Worm (Caenorhabditis elegans): ENCODE data around the gene lon-2.

lon-2 gene

ce11 chrX:4790614-4791013 is 41.7 kb upstream of the lon-2 start:
- TF ChIP-seq nhr-90 (tag; optimal IDR thresholded peaks at IDR 0.05; ENCODE audit: poor library complexity) = no peak
- no peak for TF ChIP-seq nhr-77 (tag; optimal IDR thresholded peaks at IDR 0.05)
- TF ChIP-seq C04F5.9 (tag; optimal IDR thresholded peaks at IDR 0.05) = no peak
- TF ChIP-seq nhr-76 (tag; optimal IDR thresholded peaks at IDR 0.05) = no peak
- TF ChIP-seq snpc-4 (tag; optimal IDR thresholded peaks at IDR 0.05) = no peak
- TF ChIP-seq ceh-63 (GFP tag; optimal IDR thresholded peaks at IDR 0.05) = no peak

- TF ChIP-seq zip-4 (GFP tag; optimal IDR thresholded peaks at IDR 0.05) (no peak), sptf-1 (tag; optimal IDR thresholded peaks at IDR 0.05) (no peak), rnt-1 (tag; optimal IDR thresholded peaks at IDR 0.05) (peak; percentile 65), jun-1 (tag; optimal IDR thresholded peaks at IDR 0.05) (peak; percentile 38), efl-3 (GFP tag; optimal IDR thresholded peaks at IDR 0.05) (no peak), unc-62 (GFP tag; optimal IDR thresholded peaks at IDR 0.05) (no peak), dsc-1 (tag; optimal IDR thresholded peaks at IDR 0.05) (no peak), snu-23 (GFP tag; optimal IDR thresholded peaks at IDR 0.05) (peak; percentile 70), F16B12.6 (tag; optimal IDR thresholded peaks at IDR 0.05) (no peak), ztf-11 (tag; optimal IDR thresholded peaks at IDR 0.05) (no peak), nhr-90 (tag; optimal IDR thresholded peaks at IDR 0.05; ENCODE audit: poor library complexity) (peak; percentile 56), nhr-11 (tag; optimal IDR thresholded peaks at IDR 0.05) (no peak), fkh-10 (GFP tag; optimal IDR thresholded peaks at IDR 0.05) (no peak), ces-1 (GFP tag; optimal IDR thresholded peaks at IDR 0.05) (no peak), nhr-28 (tag; optimal IDR thresholded peaks at IDR 0.05) (no peak), pax-3 (tag; optimal IDR thresholded peaks at IDR 0.05) (no peak), sox-4 (tag; optimal IDR thresholded peaks at IDR 0.05) (no peak), pag-3 (tag; optimal IDR thresholded peaks at IDR 0.05; ENCODE audit: borderline replicate concordance, insufficient read depth) (no peak), ceh-82 (tag; optimal IDR thresholded peaks at IDR 0.05) (peak in 1 of 3 experiments; percentile 13), C16A3.4 (tag; optimal IDR thresholded peaks at IDR 0.05) (peak; percentile 50), lin-14 (GFP tag; optimal IDR thresholded peaks at IDR 0.05) (peak; percentile 52), nhr-85 (tag) (peak; percentile 73), egl-27 (tag; optimal IDR thresholded peaks at IDR 0.05) (no peak), fos-1 (tag; optimal IDR thresholded peaks at IDR 0.05) (no peak), irx-1 (tag; optimal IDR thresholded peaks at IDR 0.05) (no peak), nhr-47 (tag; optimal IDR thresholded peaks at IDR 0.05) (peak; percentile 45), hlh-17 (GFP tag; optimal IDR thresholded peaks at IDR 0.05; ENCODE audit: borderline replicate concordance) (no peak), ztf-4 (tag; optimal IDR thresholded peaks at IDR 0.05) (no peak), vab-15 (tag; optimal IDR thresholded peaks at IDR 0.05) (no peak), C04F5.9 (tag; optimal IDR thresholded peaks at IDR 0.05) (no peak), ceh-90 (tag; optimal IDR thresholded peaks at IDR 0.05) (no peak), nhr-237 (tag; optimal IDR thresholded peaks at IDR 0.05) (no peak), hpl-2 (GFP tag; optimal IDR thresholded peaks at IDR 0.05) (no peak), lin-39 (tag; optimal IDR thresholded peaks at IDR 0.05) (no peak), mab-9 (GFP tag; IDR thresholded peaks at IDR 0.05) (no peak), elt-3 (tag; optimal IDR thresholded peaks at IDR 0.05) (peak in 1 of 6 experiments; percentile 16), hlh-4 (tag; optimal IDR thresholded peaks at IDR 0.05) (no peak), mef-2 (tag; optimal IDR thresholded peaks at IDR 0.05) (no peak), nhr-71 (tag; optimal IDR thresholded peaks at IDR 0.05) (peak; percentile 62), fkh-4 (tag; optimal IDR thresholded peaks at IDR 0.05; ENCODE audit: borderline replicate concordance) (no peak), pqm-1 (tag; optimal IDR thresholded peaks at IDR 0.05) (no peak), mep-1 (tag; optimal IDR thresholded peaks at IDR 0.05) (peak; percentile 57), mdl-1 (tag; optimal IDR thresholded peaks at IDR 0.05) (peak in 1 of 2 experiments; percentile 42), lir-3 (tag; optimal IDR thresholded peaks at IDR 0.05; ENCODE audit: poor library complexity) (peak; percentile 58), swsn-7 (tag; optimal IDR thresholded peaks at IDR 0.05) (peak; percentile 25), nhr-19 (GFP tag; conservative IDR thresholded peaks at IDR 0.05) (peak; percentile 44), unc-98 (GFP tag; IDR thresholded peaks at IDR 0.05) (no peak)
Observed at ce11 chrX:4788958-4789357, 40.1 kb upstream of the lon-2 start.

All from whole organism, L1 larva.